Fruit fly (Drosophila melanogaster) whole organism, adult: ENCODE data around the gene CG2076.

ENCODE experiments used
- CG11617 ChIP-seq: fragments of 200-800 bp; sonication (Bioruptor generic); optimal IDR thresholded peaks from 2 replicates; lab custom pipeline; 2017; ENCODE audit warnings: mild to moderate bottlenecking, missing biosample characterization, missing genetic modification reagents, missing genetic modification characterization
- CG12768 ChIP-seq: fragments of 200-800 bp; sonication (Bioruptor generic); optimal IDR thresholded peaks from 2 replicates; lab custom pipeline; 2017; ENCODE audit warnings: missing biosample characterization, missing genetic modification characterization, mild to moderate bottlenecking, moderate library complexity, missing genetic modification reagents
- CG14711 ChIP-seq: fragments of 200-800 bp; sonication (Bioruptor generic); optimal IDR thresholded peaks from 2 replicates; lab custom pipeline; 2018; ENCODE audit warnings: missing biosample characterization, mild to moderate bottlenecking, missing genetic modification characterization, moderate library complexity
- CG1620 ChIP-seq: fragments of 200-800 bp; sonication (Bioruptor generic); optimal IDR thresholded peaks from 2 replicates; lab custom pipeline; 2016; ENCODE audit warnings: missing biosample characterization, missing genetic modification characterization
- CG33017 ChIP-seq: fragments of 200-800 bp; sonication (Bioruptor generic); optimal IDR thresholded peaks from 2 replicates; lab custom pipeline; 2018; ENCODE audit warnings: missing biosample characterization, mild to moderate bottlenecking, missing genetic modification characterization, moderate library complexity
- CG5204 ChIP-seq: fragments of 200-800 bp; sonication (Bioruptor generic); optimal IDR thresholded peaks from 2 replicates; lab custom pipeline; 2016; ENCODE audit warnings: missing biosample characterization, missing genetic modification characterization
- CG7045 ChIP-seq: fragments of 200-800 bp; sonication (Bioruptor generic); optimal IDR thresholded peaks from 2 replicates; lab custom pipeline; 2017; ENCODE audit warnings: missing biosample characterization, mild to moderate bottlenecking, missing genetic modification characterization
- CG7101 ChIP-seq: fragments of 200-800 bp; sonication (Bioruptor generic); optimal IDR thresholded peaks from 2 replicates; lab custom pipeline; 2018; ENCODE audit warnings: missing biosample characterization, mild to moderate bottlenecking, missing genetic modification characterization, moderate library complexity
- Clk ChIP-seq: fragments of 200-800 bp; sonication (Bioruptor generic); optimal IDR thresholded peaks from 2 replicates; lab custom pipeline; 2017; ENCODE audit warnings: missing biosample characterization, missing genetic modification characterization
- Crg-1 ChIP-seq: fragments of 200-800 bp; sonication (Bioruptor generic); optimal IDR thresholded peaks from 2 replicates; lab custom pipeline; 2016; ENCODE audit warnings: missing biosample characterization, missing genetic modification characterization
- Hr96 ChIP-seq: fragments of 200-800 bp; sonication (Bioruptor generic); optimal IDR thresholded peaks from 2 replicates; lab custom pipeline; 2016; ENCODE audit warnings: missing biosample characterization, missing genetic modification characterization
- Mnt ChIP-seq: fragments of 200-800 bp; sonication (Bioruptor generic); optimal IDR thresholded peaks from 2 replicates; lab custom pipeline; 2016; ENCODE audit warnings: missing biosample characterization, mild to moderate bottlenecking, missing genetic modification characterization
- bab1 ChIP-seq: fragments of 200-800 bp; sonication (Bioruptor generic); optimal IDR thresholded peaks from 3 replicates; lab custom pipeline; 2019; ENCODE audit warnings: missing biosample characterization, mild to moderate bottlenecking, missing genetic modification characterization, moderate library complexity
- cic ChIP-seq: fragments of 200-800 bp; sonication (Bioruptor generic); optimal IDR thresholded peaks from 2 replicates; lab custom pipeline; 2017; ENCODE audit warnings: missing biosample characterization, mild to moderate bottlenecking, missing genetic modification characterization, moderate library complexity
- cnc ChIP-seq, 2 experiments: fragments of >200 bp; optimal IDR thresholded peaks; 2 replicates each; lab custom pipeline; 2017
- kay ChIP-seq: fragments of 200-800 bp; sonication (Bioruptor generic); peaks from one replicate; lab custom pipeline; 2016; ENCODE audit warnings: missing biosample characterization, missing genetic modification characterization, borderline replicate concordance
- ovo ChIP-seq: fragments of 200-800 bp; sonication (Bioruptor generic); optimal IDR thresholded peaks from 2 replicates; lab custom pipeline; 2016; ENCODE audit warnings: missing biosample characterization, missing genetic modification characterization
- pad ChIP-seq: fragments of 200-800 bp; sonication (Bioruptor generic); optimal IDR thresholded peaks from 3 replicates; lab custom pipeline; 2017; ENCODE audit warnings: missing biosample characterization, missing genetic modification characterization, mild to moderate bottlenecking, moderate library complexity, missing genetic modification reagents
- tj ChIP-seq: fragments of 200-800 bp; sonication (Bioruptor generic); optimal IDR thresholded peaks from 3 replicates; lab custom pipeline; 2017; ENCODE audit warnings: missing biosample characterization, mild to moderate bottlenecking, missing genetic modification characterization, moderate library complexity
- toe ChIP-seq: fragments of 200-800 bp; sonication (Bioruptor generic); optimal IDR thresholded peaks from 2 replicates; lab custom pipeline; 2016; ENCODE audit warnings: missing biosample characterization, missing genetic modification characterization

Gene CG2076

DNA sequence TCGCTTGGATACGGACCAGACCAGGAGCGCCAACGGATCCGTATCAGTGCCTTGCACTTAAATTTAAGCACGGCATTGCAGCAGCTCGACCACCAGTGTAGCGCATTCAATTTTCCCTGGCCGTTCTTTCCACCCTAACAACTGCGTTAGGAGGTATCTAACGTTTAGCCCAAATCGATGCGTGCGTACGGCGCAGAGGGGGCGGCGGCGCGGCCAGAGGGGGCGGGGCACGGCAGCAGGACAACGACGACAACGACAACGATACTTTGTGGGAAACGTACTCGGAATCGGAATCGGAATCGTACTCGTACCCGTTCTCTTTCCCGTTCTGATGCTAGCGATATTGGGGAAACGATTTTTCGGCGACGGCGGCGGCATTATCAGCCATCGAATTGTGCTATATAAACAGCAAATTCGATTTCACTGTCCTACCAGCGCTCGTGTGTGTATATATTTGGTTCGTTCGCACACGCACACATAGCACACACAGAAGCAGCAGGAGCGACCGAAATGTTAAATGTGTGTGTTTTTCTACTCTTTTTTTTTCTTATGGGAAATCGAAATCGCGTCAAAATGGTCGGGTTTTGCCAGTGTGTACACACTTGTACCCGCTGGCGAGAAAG is 34.2 kb downstream of the CG2076 start, which contains the start of gene CG11122:
CG11122 (minus strand) TSS at position 601 of the 623 bp plus-strand sequence.
- TF ChIP-seq tj (GFP tag; lab: Kevin White, UChicago) (no peak), CG7045 (GFP tag; lab: Kevin White, UChicago) (no peak), CG12768 (GFP tag; lab: Kevin White, UChicago) (no peak), Mnt (GFP tag; lab: Kevin White, UChicago) (peak; percentile 7)

DNA sequence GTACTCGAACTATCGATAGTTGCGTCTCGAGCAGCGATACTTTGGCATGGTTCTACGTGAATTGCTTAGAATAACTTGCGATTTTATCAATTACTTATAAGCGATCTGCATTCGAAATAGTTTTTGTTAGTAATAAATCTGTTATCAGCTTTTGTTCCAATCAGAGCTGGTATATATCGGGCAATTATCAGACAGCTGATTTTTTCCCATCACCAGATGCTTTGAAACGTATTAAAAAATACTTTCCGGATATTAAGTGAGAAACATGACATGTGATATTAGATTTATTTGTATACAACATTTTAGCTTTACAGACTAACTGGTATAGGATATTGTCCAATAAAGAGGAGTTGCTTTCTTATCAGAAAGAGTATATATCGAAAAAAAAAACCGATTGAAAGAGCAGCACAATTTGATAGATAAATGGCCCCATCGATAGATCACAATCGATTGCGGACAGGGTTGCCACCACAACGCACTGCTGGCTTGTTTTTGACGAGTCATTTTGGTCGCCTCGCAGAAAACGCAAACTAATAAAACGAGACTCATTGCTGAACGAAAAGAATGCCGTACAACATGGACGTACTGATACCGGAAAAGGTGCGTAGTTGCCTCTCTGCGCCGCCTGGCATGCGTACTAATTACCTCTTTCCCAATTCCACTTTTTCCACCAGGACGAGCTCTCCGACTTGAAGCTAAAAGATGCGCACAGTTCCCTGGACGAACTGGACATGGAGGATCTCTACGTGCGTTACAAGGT is 34.9 kb downstream of the CG2076 start, which contains the start of gene Rpt3:
Rpt3 (plus strand) TSS at position 353 of the 760 bp plus-strand sequence.
- TF ChIP-seq CG1620 (GFP tag; lab: Kevin White, UChicago) (peak; percentile 34), CG5204 (GFP tag; lab: Kevin White, UChicago) (no peak), tj (GFP tag; lab: Kevin White, UChicago) (peak; percentile 37), CG7101 (tag; lab: Kevin White, UChicago) (peak; percentile 33), ovo (peak; percentile 46), CG11617 (GFP tag; lab: Kevin White, UChicago) (peak; percentile 34), CG14711 (tag; lab: Kevin White, UChicago) (peak; percentile 91), CG7045 (GFP tag; lab: Kevin White, UChicago) (no peak), toe (no peak), cnc (optimal IDR thresholded peaks at IDR 0.05; lab: Kevin White, UChicago) (peak; percentile 86 to 97), Clk (GFP tag; lab: Kevin White, UChicago) (no peak)

DNA sequence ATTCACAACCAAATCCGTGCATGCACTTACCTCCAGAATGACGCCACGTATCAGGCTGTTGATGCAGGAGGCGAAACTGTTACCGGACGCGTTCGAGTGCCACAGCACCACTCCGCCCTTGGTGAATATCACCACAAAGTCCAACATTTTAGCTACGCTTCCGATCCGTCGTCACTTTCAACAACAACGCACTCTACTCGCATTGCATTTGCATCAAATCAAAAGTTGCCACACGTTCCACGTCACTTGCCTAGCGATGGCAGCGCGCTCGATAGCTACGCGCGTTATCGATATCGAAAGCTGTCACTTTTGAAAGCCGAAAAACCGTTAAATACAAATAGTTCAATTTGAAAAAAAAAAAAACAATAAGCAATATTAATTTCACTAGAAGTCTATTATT is 38.8 kb downstream of the CG2076 start, which contains the start of gene SrpRalpha:
SrpRalpha (minus strand) TSS at position 260 of the 400 bp plus-strand sequence.
- TF ChIP-seq kay (GFP tag; lab: Kevin White, UChicago) (no peak), bab1 (peak; percentile 9)

- TF ChIP-seq bab1 (no peak), Hr96 (GFP tag; lab: Kevin White, UChicago) (no peak), cic (GFP tag; lab: Kevin White, UChicago) (no peak), tj (GFP tag; lab: Kevin White, UChicago) (no peak), toe (no peak), CG14711 (tag; lab: Kevin White, UChicago) (no peak), Clk (GFP tag; lab: Kevin White, UChicago) (no peak), CG33017 (tag; lab: Kevin White, UChicago) (no peak), CG12768 (GFP tag; lab: Kevin White, UChicago) (no peak), ovo (no peak), CG7101 (tag; lab: Kevin White, UChicago) (no peak), cnc (optimal IDR thresholded peaks at IDR 0.05; lab: Kevin White, UChicago) (no peak), CG7045 (GFP tag; lab: Kevin White, UChicago) (no peak), CG11617 (GFP tag; lab: Kevin White, UChicago) (no peak), CG1620 (GFP tag; lab: Kevin White, UChicago) (no peak)
Measured at dm6 chrX:11132312-11132711, 42.3 kb downstream of the CG2076 start, which contains the start of gene CG44385. Gene CG44385 (minus strand): TSS chrX:11132412.

dm6 chrX:11135840-11136586 is 46.0 kb downstream of the CG2076 start:
- TF ChIP-seq bab1 (no peak), ovo (peak; percentile 33), Crg-1 (no peak), CG1620 (GFP tag; lab: Kevin White, UChicago) (peak; percentile 23), cnc (optimal IDR thresholded peaks at IDR 0.05; lab: Kevin White, UChicago) (no peak), kay (GFP tag; lab: Kevin White, UChicago) (no peak), CG33017 (tag; lab: Kevin White, UChicago) (no peak)

dm6 chrX:11136587-11137512 is 46.8 kb downstream of the CG2076 start, which contains the start of gene Klp10A:
Gene Klp10A (minus strand): TSS chrX:11137118.
- TF ChIP-seq ovo = peak; percentile 31
- TF ChIP-seq CG11617 (GFP tag; lab: Kevin White, UChicago) = peak; percentile 35
- peak; percentile 50 for TF ChIP-seq Mnt (GFP tag; lab: Kevin White, UChicago)
- TF ChIP-seq pad (GFP tag; lab: Kevin White, UChicago) = peak; percentile 79
- peak; percentile 72 for TF ChIP-seq CG7101 (tag; lab: Kevin White, UChicago)
- TF ChIP-seq CG33017 (tag; lab: Kevin White, UChicago) = no peak
- TF ChIP-seq toe = no peak
- TF ChIP-seq CG1620 (GFP tag; lab: Kevin White, UChicago) = peak; percentile 85
- no peak for TF ChIP-seq Hr96 (GFP tag; lab: Kevin White, UChicago)
- peak; percentile 35 for TF ChIP-seq CG12768 (GFP tag; lab: Kevin White, UChicago)
- no peak for TF ChIP-seq CG5204 (GFP tag; lab: Kevin White, UChicago)
- peak; percentile 76 for TF ChIP-seq Crg-1
- TF ChIP-seq CG7045 (GFP tag; lab: Kevin White, UChicago) = peak; percentile 20
- peak; percentile 39 for TF ChIP-seq tj (GFP tag; lab: Kevin White, UChicago)
- TF ChIP-seq cic (GFP tag; lab: Kevin White, UChicago) = no peak
- TF ChIP-seq bab1 = no peak
- peak; percentile 45 for TF ChIP-seq CG14711 (tag; lab: Kevin White, UChicago)
- no peak for TF ChIP-seq Clk (GFP tag; lab: Kevin White, UChicago)
- no peak for TF ChIP-seq cnc (optimal IDR thresholded peaks at IDR 0.05; lab: Kevin White, UChicago)
- TF ChIP-seq kay (GFP tag; lab: Kevin White, UChicago) = no peak
